Fruit fly (Drosophila melanogaster): ENCODE results near the gene Bka.

DNA sequence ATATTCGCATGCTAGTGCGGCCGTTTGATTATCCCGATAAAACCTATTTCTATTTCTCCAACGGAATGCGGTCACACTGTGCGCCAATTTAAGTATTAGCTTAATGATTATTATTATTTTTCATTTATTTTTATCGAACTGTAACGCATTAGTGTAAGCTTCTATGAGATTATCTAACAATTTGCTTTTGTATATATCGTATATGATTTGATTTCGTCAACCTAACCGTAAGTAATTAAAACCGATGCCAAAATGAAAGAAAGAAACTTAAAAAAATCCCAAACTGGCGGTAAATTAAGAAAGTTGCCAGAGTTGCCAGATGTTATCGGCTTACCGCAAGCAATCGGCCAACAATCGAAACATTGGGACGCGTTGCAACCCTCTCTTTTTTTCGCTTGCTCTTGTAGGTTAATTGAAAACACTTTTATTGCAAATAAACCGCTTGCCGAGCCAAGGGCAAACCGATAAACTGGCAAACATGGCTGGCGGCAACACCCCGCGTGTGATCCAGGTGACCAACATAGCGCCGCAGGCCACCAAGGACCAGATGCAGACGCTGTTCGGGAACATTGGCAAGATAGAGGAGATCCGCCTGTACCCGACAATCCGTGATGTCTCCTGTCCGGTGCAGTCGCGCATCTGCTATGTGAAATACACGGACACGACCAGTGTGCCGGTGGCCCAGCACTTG is 17.6 kb downstream of the Bka start, which contains the start of the genes Etl1 and Srp54:
- TF ChIP-seq CG10267 (tag; optimal IDR thresholded peaks at IDR 0.05) = peak; percentile 63
- TF ChIP-seq chm (GFP tag; IDR thresholded peaks at IDR 0.05) = no peak
- TF ChIP-seq CG2875 (GFP tag; optimal IDR thresholded peaks at IDR 0.05) = no peak
- peak; percentile 71 for TF ChIP-seq stwl (tag; optimal IDR thresholded peaks at IDR 0.05)
- no peak for TF ChIP-seq Antp (GFP tag; optimal IDR thresholded peaks at IDR 0.05)
- TF ChIP-seq CG1024 (GFP tag; IDR thresholded peaks at IDR 0.05) = no peak
- no peak for TF ChIP-seq PHDP (tag; optimal IDR thresholded peaks at IDR 0.05)
- peak; percentile 26 for TF ChIP-seq Lhr (GFP tag; optimal IDR thresholded peaks at IDR 0.05)
- TF ChIP-seq CG16815 (GFP tag; optimal IDR thresholded peaks at IDR 0.05) = no peak
- no peak for TF ChIP-seq Ada2b (GFP tag; IDR thresholded peaks at IDR 0.05)
- no peak for TF ChIP-seq CG9876 (GFP tag; optimal IDR thresholded peaks at IDR 0.05)
- no peak for TF ChIP-seq CG15269 (tag; optimal IDR thresholded peaks at IDR 0.05)
